Fruit fly (Drosophila melanogaster) whole organism, embryonic: ENCODE results near the gene CG17841.

Experiments
- Atf3 ChIP-seq: fragments of 200-800 bp; sonication (Bioruptor generic); optimal IDR thresholded peaks from 3 replicates; lab custom pipeline; 2016; ENCODE audit warnings: missing biosample characterization, missing genetic modification characterization
- Blimp-1 ChIP-seq: fragments of 200-800 bp; sonication (Bioruptor generic); optimal IDR thresholded peaks from 3 replicates; lab custom pipeline; 2018; ENCODE audit warnings: missing biosample characterization, missing genetic modification characterization, mild to moderate bottlenecking, moderate library complexity, missing genetic modification reagents
- Bteb2 ChIP-seq: fragments of 200-800 bp; sonication (Bioruptor generic); optimal IDR thresholded peaks from 2 replicates; lab custom pipeline; 2016; ENCODE audit warnings: missing biosample characterization, missing genetic modification characterization
- CG10147 ChIP-seq: fragments of 200-800 bp; sonication (Bioruptor generic); optimal IDR thresholded peaks from 2 replicates; lab custom pipeline; 2019; ENCODE audit warnings: missing biosample characterization, mild to moderate bottlenecking, missing genetic modification characterization, moderate library complexity
- CG10274 ChIP-seq: fragments of 200-800 bp; sonication (Bioruptor generic); optimal IDR thresholded peaks from 3 replicates; lab custom pipeline; 2017; ENCODE audit warnings: missing biosample characterization, mild to moderate bottlenecking, missing genetic modification characterization
- CG10462 ChIP-seq: fragments of 200-800 bp; sonication (Bioruptor generic); optimal IDR thresholded peaks from 2 replicates; lab custom pipeline; 2016; ENCODE audit warnings: missing biosample characterization, missing genetic modification characterization
- CG12299 ChIP-seq: fragments of 200-800 bp; sonication (Bioruptor generic); optimal IDR thresholded peaks from 2 replicates; lab custom pipeline; 2018; ENCODE audit warnings: missing biosample characterization, mild to moderate bottlenecking, missing genetic modification characterization
- CG12942 ChIP-seq: fragments of 200-800 bp; sonication (Bioruptor generic); optimal IDR thresholded peaks from 3 replicates; lab custom pipeline; 2016; ENCODE audit warnings: missing biosample characterization, missing genetic modification characterization
- CG13775 ChIP-seq: fragments of 200-800 bp; sonication (Bioruptor generic); optimal IDR thresholded peaks from 3 replicates; lab custom pipeline; 2017; ENCODE audit warnings: missing biosample characterization, mild to moderate bottlenecking, missing genetic modification characterization
- CG15011 ChIP-seq: fragments of 200-800 bp; sonication (Bioruptor generic); optimal IDR thresholded peaks from 3 replicates; lab custom pipeline; 2018; ENCODE audit warnings: missing biosample characterization, mild to moderate bottlenecking, missing genetic modification characterization
- CG15696 ChIP-seq: fragments of 200-800 bp; sonication (Bioruptor generic); optimal IDR thresholded peaks from 2 replicates; lab custom pipeline; 2019; ENCODE audit warnings: missing biosample characterization, mild to moderate bottlenecking, missing genetic modification characterization, moderate library complexity
- CG17186 ChIP-seq: fragments of 200-800 bp; sonication (Bioruptor generic); optimal IDR thresholded peaks from 3 replicates; lab custom pipeline; 2017; ENCODE audit warnings: missing biosample characterization, missing genetic modification reagents, missing genetic modification characterization
- CG17361 ChIP-seq: fragments of 200-800 bp; sonication (Bioruptor generic); IDR thresholded peaks from 3 replicates; pipeline ENCODE4 v1.3.6; 2022; ENCODE audit warnings: missing biosample characterization, missing genetic modification characterization
- CG17912 ChIP-seq: fragments of 200-800 bp; sonication (Bioruptor generic); optimal IDR thresholded peaks from 2 replicates; lab custom pipeline; 2018; ENCODE audit warnings: missing biosample characterization, mild to moderate bottlenecking, missing genetic modification characterization
- CG2120 ChIP-seq: fragments of 200-800 bp; sonication (Bioruptor generic); optimal IDR thresholded peaks from 3 replicates; lab custom pipeline; 2016; ENCODE audit warnings: missing biosample characterization, missing genetic modification characterization
- CG2889 ChIP-seq: fragments of 200-800 bp; sonication (Bioruptor generic); IDR thresholded peaks from 3 replicates; pipeline ENCODE4 v1.3.6; 2022; ENCODE audit warnings: missing biosample characterization, missing genetic modification characterization
- CG31388 ChIP-seq: fragments of 200-800 bp; sonication (Bioruptor generic); optimal IDR thresholded peaks from 2 replicates; lab custom pipeline; 2016; ENCODE audit warnings: missing biosample characterization, missing genetic modification characterization
- CG34376 ChIP-seq: fragments of 200-800 bp; sonication (Bioruptor generic); optimal IDR thresholded peaks from 2 replicates; lab custom pipeline; 2018; ENCODE audit warnings: missing biosample characterization, mild to moderate bottlenecking, missing genetic modification characterization
- CG3838 ChIP-seq: fragments of 200-800 bp; sonication (Bioruptor generic); optimal IDR thresholded peaks from 3 replicates; lab custom pipeline; 2016; ENCODE audit warnings: missing biosample characterization, missing genetic modification characterization
- CG6813 ChIP-seq: fragments of 200-800 bp; sonication (Bioruptor generic); optimal IDR thresholded peaks from 2 replicates; lab custom pipeline; 2017; ENCODE audit warnings: missing biosample characterization, missing genetic modification characterization, mild to moderate bottlenecking, moderate library complexity, missing genetic modification reagents
- CG7372 ChIP-seq: fragments of 200-800 bp; sonication (Bioruptor generic); IDR thresholded peaks from 2 replicates; pipeline ENCODE4 v1.3.6; 2022; ENCODE audit warnings: missing biosample characterization, missing genetic modification characterization
- CG8290 ChIP-seq, 3 experiments: fragments of 200-800 bp; sonication (Bioruptor generic); optimal IDR thresholded peaks; 2 replicates each; lab custom pipeline; 2016 to 2019; ENCODE audit warnings: missing biosample characterization in 3 of 3, missing genetic modification characterization in 3 of 3, mild to moderate bottlenecking in 2 of 3, moderate library complexity in 1 of 3
- CG9609 ChIP-seq: fragments of 200-800 bp; sonication (Bioruptor generic); optimal IDR thresholded peaks from 3 replicates; lab custom pipeline; 2016; ENCODE audit warnings: missing biosample characterization, missing genetic modification characterization
- CrebB ChIP-seq: fragments of 200-800 bp; sonication (Bioruptor generic); optimal IDR thresholded peaks from 3 replicates; lab custom pipeline; 2018; ENCODE audit warnings: missing biosample characterization, mild to moderate bottlenecking, missing genetic modification characterization
- Dip3 ChIP-seq: fragments of 200-800 bp; sonication (Bioruptor generic); optimal IDR thresholded peaks from 3 replicates; lab custom pipeline; 2016; ENCODE audit warnings: missing biosample characterization, missing genetic modification characterization
- GATAe ChIP-seq: fragments of 200-800 bp; sonication (Bioruptor generic); conservative IDR thresholded peaks from 2 replicates; pipeline ENCODE4 v1.3.6; 2022; ENCODE audit warnings: missing biosample characterization, missing genetic modification characterization
- Lhr ChIP-seq: fragments of 200-800 bp; sonication (Bioruptor generic); optimal IDR thresholded peaks from 3 replicates; lab custom pipeline; 2017; ENCODE audit warnings: mild to moderate bottlenecking, missing biosample characterization, missing genetic modification reagents, missing genetic modification characterization
- MBD-R2 ChIP-seq: fragments of 200-800 bp; sonication (Bioruptor generic); IDR thresholded peaks from 2 replicates; pipeline ENCODE4 v1.3.6; 2022; ENCODE audit warnings: missing biosample characterization, missing genetic modification characterization
- Med ChIP-seq: fragments of 200-800 bp; sonication (Bioruptor generic); peaks from one replicate; lab custom pipeline; 2016; ENCODE audit warnings: missing biosample characterization, missing genetic modification characterization, mild to moderate bottlenecking, inconsistent platforms, moderate library complexity
- Scr ChIP-seq: fragments of 200-800 bp; sonication (Bioruptor generic); IDR thresholded peaks from 2 replicates; pipeline ENCODE4 v1.3.6; 2022; ENCODE audit warnings: missing biosample characterization, missing genetic modification characterization; ENCODE audit not compliant: partially characterized antibody
- Sin3A ChIP-seq: fragments of >200 bp; optimal IDR thresholded peaks from 2 replicates; lab custom pipeline; 2018
- Spps ChIP-seq: fragments of 200-800 bp; sonication (Bioruptor generic); optimal IDR thresholded peaks from 2 replicates; lab custom pipeline; 2018; ENCODE audit warnings: missing biosample characterization, mild to moderate bottlenecking, missing genetic modification characterization
- Vsx1 ChIP-seq: fragments of 200-800 bp; sonication (Bioruptor generic); optimal IDR thresholded peaks from 2 replicates; lab custom pipeline; 2017; ENCODE audit warnings: missing biosample characterization, mild to moderate bottlenecking, missing genetic modification characterization, missing genetic modification reagents
- ac ChIP-seq: fragments of 200-800 bp; sonication (Bioruptor generic); optimal IDR thresholded peaks from 3 replicates; lab custom pipeline; 2017; ENCODE audit warnings: missing biosample characterization, mild to moderate bottlenecking, missing genetic modification characterization
- cg ChIP-seq: fragments of 200-800 bp; sonication (Bioruptor generic); optimal IDR thresholded peaks from 3 replicates; lab custom pipeline; 2019; ENCODE audit warnings: missing biosample characterization, mild to moderate bottlenecking, missing genetic modification characterization, moderate library complexity
- ci ChIP-seq: fragments of 200-800 bp; sonication (Bioruptor generic); IDR thresholded peaks from 3 replicates; pipeline ENCODE4 v1.3.6; 2022; ENCODE audit warnings: missing biosample characterization, missing genetic modification characterization
- crol ChIP-seq: fragments of 200-800 bp; sonication (Bioruptor generic); IDR thresholded peaks from 2 replicates; pipeline ENCODE4 v1.3.6; 2022; ENCODE audit warnings: missing biosample characterization, missing genetic modification characterization
- dimm ChIP-seq: fragments of 200-800 bp; sonication (Bioruptor generic); IDR thresholded peaks from 2 replicates; pipeline ENCODE4 v1.3.6; 2022; ENCODE audit warnings: missing biosample characterization, missing genetic modification characterization
- dmrt99B ChIP-seq: fragments of 200-800 bp; sonication (Bioruptor generic); optimal IDR thresholded peaks from 2 replicates; lab custom pipeline; 2018; ENCODE audit warnings: missing biosample characterization, mild to moderate bottlenecking, missing genetic modification characterization, moderate library complexity
- grau ChIP-seq: fragments of 200-800 bp; optimal IDR thresholded peaks from 3 replicates; lab custom pipeline; 2019; ENCODE audit warnings: missing biosample characterization, mild to moderate bottlenecking, missing genetic modification characterization, moderate library complexity
- ham ChIP-seq: fragments of 200-800 bp; sonication (Bioruptor generic); IDR thresholded peaks from 2 replicates; pipeline ENCODE4 v1.3.6; 2022; ENCODE audit warnings: missing biosample characterization, missing genetic modification characterization
- ind ChIP-seq: fragments of 200-800 bp; sonication (Bioruptor generic); optimal IDR thresholded peaks from 3 replicates; lab custom pipeline; 2016; ENCODE audit warnings: missing biosample characterization, missing genetic modification characterization
- inv ChIP-seq: fragments of 200-800 bp; sonication (Bioruptor generic); IDR thresholded peaks from 2 replicates; pipeline ENCODE4 v1.3.6; 2022; ENCODE audit warnings: missing biosample characterization, missing genetic modification characterization; ENCODE audit not compliant: partially characterized antibody
- kni ChIP-seq: fragments of 200-800 bp; sonication (Bioruptor generic); optimal IDR thresholded peaks from 3 replicates; lab custom pipeline; 2017; ENCODE audit warnings: mild to moderate bottlenecking, missing biosample characterization, missing genetic modification reagents, missing genetic modification characterization
- nmo ChIP-seq: fragments of 200-800 bp; sonication (Bioruptor generic); optimal IDR thresholded peaks from 2 replicates; lab custom pipeline; 2018; ENCODE audit warnings: missing biosample characterization, mild to moderate bottlenecking, missing genetic modification characterization, moderate library complexity
- oc ChIP-seq: fragments of 200-800 bp; sonication (Bioruptor generic); optimal IDR thresholded peaks from 2 replicates; lab custom pipeline; 2018; ENCODE audit warnings: missing biosample characterization, mild to moderate bottlenecking, missing genetic modification characterization, moderate library complexity
- scrt ChIP-seq: fragments of 200-800 bp; sonication (Bioruptor generic); optimal IDR thresholded peaks from 2 replicates; lab custom pipeline; 2018; ENCODE audit warnings: missing biosample characterization, mild to moderate bottlenecking, missing genetic modification characterization, moderate library complexity
- sima ChIP-seq: fragments of 200-800 bp; sonication (Bioruptor generic); optimal IDR thresholded peaks from 2 replicates; lab custom pipeline; 2016; ENCODE audit warnings: missing biosample characterization, missing genetic modification characterization
- sisA ChIP-seq: fragments of 200-800 bp; sonication (Bioruptor generic); IDR thresholded peaks from 2 replicates; pipeline ENCODE4 v1.3.6; 2022; ENCODE audit warnings: missing biosample characterization, missing genetic modification characterization
- slou ChIP-seq: fragments of 200-800 bp; sonication (Bioruptor generic); optimal IDR thresholded peaks from 3 replicates; lab custom pipeline; 2016; ENCODE audit warnings: missing biosample characterization, missing genetic modification characterization
- tna ChIP-seq: fragments of 200-800 bp; sonication (Bioruptor generic); IDR thresholded peaks from 2 replicates; pipeline ENCODE4 v1.3.6; 2022; ENCODE audit warnings: missing biosample characterization, missing genetic modification characterization; ENCODE audit not compliant: partially characterized antibody
- yki ChIP-seq: fragments of >200 bp; optimal IDR thresholded peaks from 3 replicates; lab custom pipeline; 2018

The CG17841 gene

dm6 chrX:10367801-10368203, at the start of gene CG17841 (continued):
- TF ChIP-seq CG6813 (GFP tag; lab: Kevin White, UChicago), result no peak
- no peak for TF ChIP-seq CG2120 (GFP tag; lab: Kevin White, UChicago)
- TF ChIP-seq yki (lab: Kevin White, UChicago), result no peak
- no peak for TF ChIP-seq CG10147
- no peak for TF ChIP-seq CG2889 (GFP tag; lab: Robert Waterston, UW)
- TF ChIP-seq Blimp-1 (GFP tag; lab: Kevin White, UChicago), result no peak
- no peak for TF ChIP-seq CG15011 (GFP tag; lab: Kevin White, UChicago)
- TF ChIP-seq CG31388, result no peak
- TF ChIP-seq CG13775 (GFP tag; lab: Kevin White, UChicago), result peak; percentile 8
- no peak for TF ChIP-seq inv (GFP tag; lab: Robert Waterston, UW)
- no peak for TF ChIP-seq CG3838 (GFP tag; lab: Kevin White, UChicago)
- TF ChIP-seq CG9609, result peak; percentile 17
- no peak for TF ChIP-seq cg (GFP tag; lab: Kevin White, UChicago)
- TF ChIP-seq Lhr (GFP tag; lab: Kevin White, UChicago), result peak; percentile 76
- peak; percentile 62 for TF ChIP-seq MBD-R2 (GFP tag; lab: Robert Waterston, UW)
- no peak for TF ChIP-seq CrebB
- TF ChIP-seq CG17361 (GFP tag; lab: Robert Waterston, UW), result no peak
- TF ChIP-seq Sin3A, result peak; percentile 87
- TF ChIP-seq Atf3 (GFP tag; lab: Kevin White, UChicago), result no peak
- no peak for TF ChIP-seq CG7372
- no peak for TF ChIP-seq CG10274 (GFP tag; lab: Kevin White, UChicago)
- no peak for TF ChIP-seq CG12299 (tag; lab: Kevin White, UChicago)
- TF ChIP-seq CG10462 (GFP tag; lab: Kevin White, UChicago), result no peak
- peak; percentile 45; the same call in 1 of the 2 replicates for TF ChIP-seq Scr (GFP tag; lab: Robert Waterston, UW)
- TF ChIP-seq nmo (GFP tag; lab: Kevin White, UChicago), result peak; percentile 46
- no peak for TF ChIP-seq dimm
- no peak for TF ChIP-seq Spps (tag; lab: Kevin White, UChicago)
- no peak for TF ChIP-seq sisA
- TF ChIP-seq Vsx1 (GFP tag; lab: Kevin White, UChicago), result no peak
- no peak for TF ChIP-seq Dip3 (GFP tag; lab: Kevin White, UChicago)
- no peak for TF ChIP-seq ham (GFP tag; lab: Robert Waterston, UW)
- no peak for TF ChIP-seq CG8290 (GFP tag; optimal IDR thresholded peaks at IDR 0.05; lab: Kevin White, UChicago)
- TF ChIP-seq CG8290 (tag; optimal IDR thresholded peaks at IDR 0.05; lab: Kevin White, UChicago), result peak; percentile 1 to 11
- no peak for TF ChIP-seq grau (tag; lab: Kevin White, UChicago)
- TF ChIP-seq kni (GFP tag; lab: Kevin White, UChicago), result no peak
- TF ChIP-seq CG17186 (GFP tag; lab: Kevin White, UChicago), result peak; percentile 34
- TF ChIP-seq crol (GFP tag; lab: Robert Waterston, UW), result no peak
- TF ChIP-seq oc (tag; lab: Kevin White, UChicago), result no peak
- peak; percentile 74 for TF ChIP-seq Med (GFP tag; lab: Kevin White, UChicago)
- TF ChIP-seq ac, result no peak
- TF ChIP-seq CG15696 (tag; lab: Kevin White, UChicago), result no peak
- no peak for TF ChIP-seq GATAe (GFP tag; lab: Robert Waterston, UW)
- 0 out of 2 replicates have a peak, but pooled peaks have one; percentile 12 for TF ChIP-seq tna (GFP tag; lab: Robert Waterston, UW)
- no peak for TF ChIP-seq ind (GFP tag; lab: Kevin White, UChicago)
- no peak for TF ChIP-seq CG17912
- no peak for TF ChIP-seq sima (GFP tag; lab: Kevin White, UChicago)
- TF ChIP-seq slou (GFP tag; lab: Kevin White, UChicago), result no peak
- TF ChIP-seq Bteb2 (GFP tag; lab: Kevin White, UChicago), result no peak
- TF ChIP-seq CG34376, result no peak
- peak; percentile 70 for TF ChIP-seq scrt (GFP tag; lab: Kevin White, UChicago)
- no peak for TF ChIP-seq CG12942 (GFP tag; lab: Kevin White, UChicago)
- no peak for TF ChIP-seq dmrt99B (tag; lab: Kevin White, UChicago)
- no peak for TF ChIP-seq ci (GFP tag; lab: Robert Waterston, UW)
